Fruit fly (Drosophila melanogaster) S2 (cell line): ENCODE data around the gene Aldh.

Source experiments
- CG8478 ChIP-seq: fragments of >200 bp; optimal IDR thresholded peaks from 2 replicates; lab custom pipeline; 2018
- CTCF ChIP-seq, 2 experiments: fragments of >200 bp; optimal IDR thresholded peaks; 2 replicates each; lab custom pipeline; 2018

- no peak for TF ChIP-seq CTCF (optimal IDR thresholded peaks at IDR 0.05; lab: Kevin White, UChicago)
- TF ChIP-seq CG8478 (lab: Kevin White, UChicago), result no peak
Observed at dm6 chr2L:9350170-9350569, 37.0 kb upstream of the Aldh start, which contains the start of gene CG13110.
